Fruit fly (Drosophila melanogaster) whole organism, wandering third instar larva: Measurements from ENCODE around the gene CG42633.

Experiments used
- Abd-B ChIP-seq: fragments of >200 bp; optimal IDR thresholded peaks from 2 replicates; lab custom pipeline; 2017; ENCODE audit warnings: missing biosample characterization, missing genetic modification characterization
- Dfd ChIP-seq: fragments of >200 bp; optimal IDR thresholded peaks from 2 replicates; lab custom pipeline; 2017; ENCODE audit warnings: missing biosample characterization, missing genetic modification characterization
- Dif ChIP-seq: fragments of 200-275, 200-300 bp; sonication (Bioruptor generic); optimal IDR thresholded peaks from 2 replicates; lab custom pipeline; 2018; ENCODE audit warnings: missing biosample characterization, missing genetic modification characterization; ENCODE audit not compliant: partially characterized antibody
- GATAd ChIP-seq: sonication (Bioruptor generic); optimal IDR thresholded peaks from 2 replicates; lab custom pipeline; 2016; ENCODE audit warnings: missing biosample characterization, missing genetic modification characterization
- Hnf4 ChIP-seq: fragments of 200-800 bp; sonication (Bioruptor generic); optimal IDR thresholded peaks from 2 replicates; lab custom pipeline; 2016; ENCODE audit warnings: missing biosample characterization, mild to moderate bottlenecking, missing genetic modification characterization
- Hr83 ChIP-seq: fragments of 200-300 bp; sonication (Bioruptor generic); optimal IDR thresholded peaks from 2 replicates; lab custom pipeline; 2016; ENCODE audit warnings: missing biosample characterization, mild to moderate bottlenecking, missing genetic modification characterization, moderate library complexity; ENCODE audit not compliant: poor library complexity, severe bottlenecking
- Jra ChIP-seq: sonication (Bioruptor generic); optimal IDR thresholded peaks from 2 replicates; lab custom pipeline; 2016; ENCODE audit warnings: missing biosample characterization, missing genetic modification characterization
- Mio ChIP-seq: sonication (Bioruptor generic); optimal IDR thresholded peaks from 2 replicates; lab custom pipeline; 2016; ENCODE audit warnings: missing biosample characterization, missing genetic modification characterization
- Myc ChIP-seq: fragments of >200 bp; optimal IDR thresholded peaks from 2 replicates; lab custom pipeline; 2017
- Sp1 ChIP-seq: fragments of 200-800 bp; sonication (Bioruptor generic); optimal IDR thresholded peaks from 3 replicates; lab custom pipeline; 2019; ENCODE audit warnings: missing biosample characterization, mild to moderate bottlenecking, missing genetic modification characterization, moderate library complexity
- Vsx2 ChIP-seq: fragments of 200-300, 225-300 bp; sonication (Bioruptor generic); optimal IDR thresholded peaks from 2 replicates; lab custom pipeline; 2018; ENCODE audit warnings: missing biosample characterization, missing genetic modification characterization; ENCODE audit not compliant: partially characterized antibody
- dl ChIP-seq, 2 experiments: fragments of 175-275, 200-275 bp in 1 of 2; fragments of 200-275 bp in 1 of 2; sonication (Bioruptor generic); optimal IDR thresholded peaks; lab custom pipeline; 2018; ENCODE audit warnings: mild to moderate bottlenecking in 2 of 2, missing biosample characterization in 2 of 2, missing genetic modification characterization in 2 of 2, moderate library complexity in 2 of 2; ENCODE audit not compliant: partially characterized antibody in 2 of 2, insufficient read depth in 1 of 2
- dmrt93B ChIP-seq: fragments of 200-800 bp; sonication (Bioruptor generic); optimal IDR thresholded peaks from 2 replicates; lab custom pipeline; 2018; ENCODE audit warnings: missing biosample characterization, mild to moderate bottlenecking, missing genetic modification characterization
- dsf ChIP-seq: sonication (Bioruptor generic); optimal IDR thresholded peaks from 2 replicates; lab custom pipeline; 2016; ENCODE audit warnings: missing biosample characterization, missing genetic modification characterization, borderline replicate concordance
- ey ChIP-seq: fragments of 200-800 bp; sonication (Bioruptor generic); optimal IDR thresholded peaks from 2 replicates; lab custom pipeline; 2016; ENCODE audit warnings: missing biosample characterization, missing genetic modification characterization
- h ChIP-seq: fragments of 200-800 bp; sonication (Bioruptor generic); optimal IDR thresholded peaks from 3 replicates; lab custom pipeline; 2016; ENCODE audit warnings: missing biosample characterization, mild to moderate bottlenecking, missing genetic modification characterization
- jim ChIP-seq: fragments of 175-275, 200-325 bp; sonication (Bioruptor generic); optimal IDR thresholded peaks from 2 replicates; lab custom pipeline; 2016; ENCODE audit warnings: missing biosample characterization, mild to moderate bottlenecking, missing genetic modification characterization
- lola ChIP-seq: fragments of >200 bp; optimal IDR thresholded peaks from 2 replicates; lab custom pipeline; 2017; ENCODE audit warnings: missing biosample characterization, missing genetic modification characterization
- psq ChIP-seq: fragments of 200-800 bp; sonication (Bioruptor generic); optimal IDR thresholded peaks from 3 replicates; lab custom pipeline; 2017; ENCODE audit warnings: missing biosample characterization, mild to moderate bottlenecking, missing genetic modification characterization, moderate library complexity
- rgr ChIP-seq: fragments of 200-800 bp; sonication (Bioruptor generic); optimal IDR thresholded peaks from 3 replicates; lab custom pipeline; 2016; ENCODE audit warnings: missing biosample characterization, mild to moderate bottlenecking, missing genetic modification characterization
- sage ChIP-seq: fragments of 200-800 bp; sonication (Bioruptor generic); optimal IDR thresholded peaks from 2 replicates; lab custom pipeline; 2016; ENCODE audit warnings: missing biosample characterization, mild to moderate bottlenecking, missing genetic modification characterization
- sv ChIP-seq: fragments of 200-800 bp; sonication (Bioruptor generic); optimal IDR thresholded peaks from 3 replicates; lab custom pipeline; 2016; ENCODE audit warnings: missing biosample characterization, missing genetic modification characterization
- tai ChIP-seq: sonication (Bioruptor generic); optimal IDR thresholded peaks from 2 replicates; lab custom pipeline; 2016; ENCODE audit warnings: missing biosample characterization, missing genetic modification characterization
- usp ChIP-seq: fragments of >200 bp; optimal IDR thresholded peaks from 2 replicates; lab custom pipeline; 2017; ENCODE audit warnings: missing biosample characterization, missing genetic modification characterization

Gene CG42633

dm6 chr3R:10759348-10759847 is 22.7 kb downstream of the CG42633 start, which contains the start of gene CG31272:
Gene CG31272 (minus strand): TSS chr3R:10759398.
- no peak for TF ChIP-seq Sp1
- TF ChIP-seq, all 38 proteins: peak for 0

dm6 chr3R:10755534-10755933 is 26.5 kb downstream of the CG42633 start, which contains the start of gene CG14691:
Gene CG14691 (minus strand): TSS chr3R:10755634.
- TF ChIP-seq Myc (no peak), Dif (GFP tag; lab: Kevin White, UChicago) (no peak), rgr (GFP tag; lab: Kevin White, UChicago) (no peak), Dfd (GFP tag; lab: Kevin White, UChicago) (no peak), Abd-B (GFP tag; lab: Kevin White, UChicago) (no peak), sv (GFP tag; lab: Kevin White, UChicago) (no peak), h (GFP tag; lab: Kevin White, UChicago) (no peak), dl (GFP tag; optimal IDR thresholded peaks at IDR 0.05; lab: Kevin White, UChicago; ENCODE audit: insufficient read depth in 1 of 2, partially characterized antibody in 2 of 2) (no peak), psq (GFP tag; lab: Kevin White, UChicago) (no peak), Vsx2 (no peak), dsf (GFP tag; lab: Kevin White, UChicago) (no peak)
- TF ChIP-seq, all 38 proteins: peak for 0

dm6 chr3R:10751061-10751460 is 31.0 kb downstream of the CG42633 start, which contains the start of gene TkR86C:
Gene TkR86C (minus strand): TSS chr3R:10751228.
- no peak for TF ChIP-seq ey (GFP tag; lab: Kevin White, UChicago)

dm6 chr3R:10747650-10748049 is 34.4 kb downstream of the CG42633 start:
- TF ChIP-seq Hr83 (GFP tag; lab: Kevin White, UChicago) (no peak), GATAd (no peak), Abd-B (GFP tag; lab: Kevin White, UChicago) (no peak), sage (GFP tag; lab: Kevin White, UChicago) (no peak), lola (GFP tag; lab: Kevin White, UChicago) (no peak), Mio (GFP tag; lab: Kevin White, UChicago) (no peak), Hnf4 (GFP tag; lab: Kevin White, UChicago) (no peak), dmrt93B (GFP tag; lab: Kevin White, UChicago) (no peak), tai (GFP tag; lab: Kevin White, UChicago) (no peak), psq (GFP tag; lab: Kevin White, UChicago) (no peak), Myc (no peak), Jra (no peak), rgr (GFP tag; lab: Kevin White, UChicago) (no peak), Sp1 (no peak)

- no peak for TF ChIP-seq h (GFP tag; lab: Kevin White, UChicago)
- no peak for TF ChIP-seq dl (GFP tag; optimal IDR thresholded peaks at IDR 0.05; lab: Kevin White, UChicago; ENCODE audit: insufficient read depth in 1 of 2, partially characterized antibody in 2 of 2)
- TF ChIP-seq usp (GFP tag; lab: Kevin White, UChicago) = no peak
- TF ChIP-seq jim (GFP tag; lab: Kevin White, UChicago) = no peak
Measured at dm6 chr3R:10735857-10736256, 46.2 kb downstream of the CG42633 start, which contains the start of gene tomboy20. Gene tomboy20 (minus strand): TSS chr3R:10735957.
